Fruit fly (Drosophila melanogaster): Measurements from ENCODE around the gene Grl36a.

The Grl36a gene

DNA sequence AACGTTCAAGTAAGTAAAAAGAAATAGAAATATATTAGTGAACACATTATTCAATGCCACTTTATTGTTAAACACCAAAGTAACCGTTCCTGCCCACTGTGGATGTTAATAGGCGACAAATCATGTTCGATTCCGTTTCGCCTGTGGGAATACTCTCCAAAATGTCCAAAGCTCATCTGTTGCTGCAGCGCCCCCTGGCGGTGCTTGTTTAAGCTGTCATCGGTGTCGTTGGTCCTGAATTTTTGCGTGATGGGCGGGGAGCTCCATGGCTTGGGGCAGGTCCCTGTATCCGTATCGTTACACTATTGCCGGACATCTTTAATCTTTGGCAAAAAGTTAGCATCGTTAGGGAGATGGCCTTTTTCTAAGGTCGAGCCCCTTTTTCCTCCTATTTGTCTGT, 20.0 kb downstream of the Grl36a start:
- TF ChIP-seq Clk (GFP tag; optimal IDR thresholded peaks at IDR 0.05) (no peak), CG7045 (GFP tag; optimal IDR thresholded peaks at IDR 0.05) (no peak), cnc (optimal IDR thresholded peaks at IDR 0.05) (no peak), tj (GFP tag; optimal IDR thresholded peaks at IDR 0.05) (no peak), Crg-1 (GFP tag; optimal IDR thresholded peaks at IDR 0.05) (no peak), pad (GFP tag; optimal IDR thresholded peaks at IDR 0.05) (no peak)

DNA sequence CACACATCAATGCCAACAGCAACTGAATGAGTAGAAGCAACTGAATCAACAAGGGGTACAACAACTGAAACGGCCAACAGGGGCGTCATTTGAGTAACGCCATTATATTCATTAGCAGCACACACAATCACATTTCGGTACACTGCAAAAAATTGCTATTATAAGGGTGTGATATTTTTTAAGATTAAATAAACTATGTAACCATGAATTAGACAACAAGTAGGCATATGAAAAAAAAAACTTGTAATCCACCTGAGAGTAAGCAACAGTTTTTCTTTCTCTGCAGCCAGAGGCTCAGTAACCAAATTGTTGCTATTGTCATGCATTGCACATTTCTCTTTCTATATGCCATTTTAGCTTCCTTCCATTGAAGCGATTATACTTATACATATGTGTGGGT, 22.1 kb downstream of the Grl36a start:
- no peak for TF ChIP-seq Hr96 (GFP tag; optimal IDR thresholded peaks at IDR 0.05)
- no peak for TF ChIP-seq CG11617 (GFP tag; optimal IDR thresholded peaks at IDR 0.05)
- TF ChIP-seq ovo (GFP tag; optimal IDR thresholded peaks at IDR 0.05), result no peak
- TF ChIP-seq CG7045 (GFP tag; optimal IDR thresholded peaks at IDR 0.05), result no peak
- TF ChIP-seq pad (GFP tag; optimal IDR thresholded peaks at IDR 0.05), result no peak
- no peak for TF ChIP-seq CG12768 (GFP tag; optimal IDR thresholded peaks at IDR 0.05)
- no peak for TF ChIP-seq Crg-1 (GFP tag; optimal IDR thresholded peaks at IDR 0.05)
- TF ChIP-seq CG5204 (GFP tag; optimal IDR thresholded peaks at IDR 0.05), result no peak
- TF ChIP-seq cic (GFP tag; optimal IDR thresholded peaks at IDR 0.05), result no peak
- TF ChIP-seq tj (GFP tag; optimal IDR thresholded peaks at IDR 0.05), result no peak
- TF ChIP-seq Clk (GFP tag; optimal IDR thresholded peaks at IDR 0.05), result no peak

dm6 chr2L:17207072-17207471, 25.3 kb downstream of the Grl36a start:
- no peak for TF ChIP-seq kay (GFP tag; ENCODE audit: borderline replicate concordance)

dm6 chr2L:17216847-17217246, 35.1 kb downstream of the Grl36a start:
- TF ChIP-seq toe (GFP tag; optimal IDR thresholded peaks at IDR 0.05), result no peak
- no peak for TF ChIP-seq kay (GFP tag; ENCODE audit: borderline replicate concordance)
- no peak for TF ChIP-seq Crg-1 (GFP tag; optimal IDR thresholded peaks at IDR 0.05)
- no peak for TF ChIP-seq CG11617 (GFP tag; optimal IDR thresholded peaks at IDR 0.05)
- TF ChIP-seq CG5204 (GFP tag; optimal IDR thresholded peaks at IDR 0.05), result no peak
- TF ChIP-seq cnc (optimal IDR thresholded peaks at IDR 0.05), result no peak
- no peak for TF ChIP-seq ovo (GFP tag; optimal IDR thresholded peaks at IDR 0.05)
- TF ChIP-seq pad (GFP tag; optimal IDR thresholded peaks at IDR 0.05), result no peak
- TF ChIP-seq bab1 (GFP tag; optimal IDR thresholded peaks at IDR 0.05), result no peak
- TF ChIP-seq Hr96 (GFP tag; optimal IDR thresholded peaks at IDR 0.05), result no peak
- no peak for TF ChIP-seq tj (GFP tag; optimal IDR thresholded peaks at IDR 0.05)
- TF ChIP-seq CG1620 (GFP tag; optimal IDR thresholded peaks at IDR 0.05), result no peak
- no peak for TF ChIP-seq CG12768 (GFP tag; optimal IDR thresholded peaks at IDR 0.05)

DNA sequence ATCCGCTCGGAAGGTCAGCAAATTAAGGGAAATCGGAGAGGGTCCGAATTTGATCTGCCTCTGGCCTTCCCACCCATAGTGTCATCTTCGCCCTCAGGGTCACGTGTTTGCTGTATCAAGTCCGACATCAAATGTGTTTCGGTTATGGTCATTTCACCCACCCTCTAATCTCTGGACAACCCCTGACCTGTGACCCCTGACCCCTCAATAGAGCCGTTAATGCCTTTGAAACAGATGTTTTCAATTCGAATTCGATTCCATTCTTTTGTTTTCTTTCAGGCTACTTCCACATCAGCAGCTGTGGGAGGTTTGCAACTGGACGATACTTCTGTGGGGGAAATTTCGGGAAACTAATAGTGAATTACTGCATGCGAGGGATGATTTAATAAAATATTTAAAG, 39.7 kb downstream of the Grl36a start:
- TF ChIP-seq CG7101 (tag; optimal IDR thresholded peaks at IDR 0.05) (no peak), Clk (GFP tag; optimal IDR thresholded peaks at IDR 0.05) (no peak), kay (GFP tag; ENCODE audit: borderline replicate concordance) (no peak), CG12768 (GFP tag; optimal IDR thresholded peaks at IDR 0.05) (no peak), ovo (GFP tag; optimal IDR thresholded peaks at IDR 0.05) (no peak)

DNA sequence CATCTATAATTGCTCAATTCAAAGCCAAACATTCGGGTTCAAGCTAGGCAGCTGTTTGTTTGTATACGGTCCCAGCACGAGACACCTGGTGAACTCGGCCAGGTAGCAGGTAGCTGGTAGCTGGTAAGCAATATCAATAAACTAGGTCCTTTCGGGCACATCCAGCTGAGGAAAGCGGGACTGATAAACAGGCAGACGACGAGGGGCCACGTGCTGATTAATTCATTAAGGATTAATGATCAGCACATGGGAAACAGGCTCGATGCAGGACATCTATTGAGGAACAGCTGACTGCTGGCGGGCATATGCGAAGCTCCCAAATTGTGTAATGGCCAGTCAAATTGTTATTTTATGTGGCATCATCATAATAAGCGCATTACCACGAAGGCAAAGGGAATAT, 40.4 kb downstream of the Grl36a start:
- TF ChIP-seq ovo (GFP tag; optimal IDR thresholded peaks at IDR 0.05), result no peak

DNA sequence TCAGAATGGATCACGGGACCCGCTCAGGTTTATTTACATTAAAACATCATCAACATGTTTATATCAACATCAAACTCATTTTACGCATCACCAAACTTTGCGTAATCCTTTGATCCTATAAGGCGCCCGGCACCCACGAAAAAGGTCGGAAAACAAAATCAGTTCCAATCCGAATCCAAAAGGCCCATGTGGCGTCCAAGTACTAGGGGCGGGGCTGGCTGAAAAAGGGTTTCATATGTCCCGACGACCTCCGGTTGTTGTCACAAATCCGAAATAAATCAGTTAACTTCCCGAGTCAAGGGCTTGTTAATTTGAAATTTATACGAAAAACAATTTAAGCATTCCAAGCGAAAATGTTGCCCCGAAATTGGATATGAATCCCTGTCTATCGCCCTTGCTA, 41.8 kb downstream of the Grl36a start:
- TF ChIP-seq cnc (optimal IDR thresholded peaks at IDR 0.05), result no peak
- TF ChIP-seq Clk (GFP tag; optimal IDR thresholded peaks at IDR 0.05), result no peak
- no peak for TF ChIP-seq Hr96 (GFP tag; optimal IDR thresholded peaks at IDR 0.05)
- TF ChIP-seq toe (GFP tag; optimal IDR thresholded peaks at IDR 0.05), result no peak
- no peak for TF ChIP-seq tj (GFP tag; optimal IDR thresholded peaks at IDR 0.05)
- no peak for TF ChIP-seq CG11617 (GFP tag; optimal IDR thresholded peaks at IDR 0.05)

- TF ChIP-seq CG1620 (GFP tag; optimal IDR thresholded peaks at IDR 0.05), result no peak
- no peak for TF ChIP-seq Clk (GFP tag; optimal IDR thresholded peaks at IDR 0.05)
- TF ChIP-seq CG5204 (GFP tag; optimal IDR thresholded peaks at IDR 0.05), result no peak
- TF ChIP-seq kay (GFP tag; ENCODE audit: borderline replicate concordance), result no peak
- TF ChIP-seq ovo (GFP tag; optimal IDR thresholded peaks at IDR 0.05), result no peak
- TF ChIP-seq Mnt (GFP tag; optimal IDR thresholded peaks at IDR 0.05), result no peak
- TF ChIP-seq Hr96 (GFP tag; optimal IDR thresholded peaks at IDR 0.05), result no peak
- TF ChIP-seq bab1 (GFP tag; optimal IDR thresholded peaks at IDR 0.05), result no peak
- TF ChIP-seq toe (GFP tag; optimal IDR thresholded peaks at IDR 0.05), result no peak
- no peak for TF ChIP-seq CG7101 (tag; optimal IDR thresholded peaks at IDR 0.05)
- TF ChIP-seq cnc (optimal IDR thresholded peaks at IDR 0.05), result no peak
- no peak for TF ChIP-seq CG33017 (tag; optimal IDR thresholded peaks at IDR 0.05)
- no peak for TF ChIP-seq CG14711 (tag; optimal IDR thresholded peaks at IDR 0.05)
- no peak for TF ChIP-seq CG11617 (GFP tag; optimal IDR thresholded peaks at IDR 0.05)
- TF ChIP-seq pad (GFP tag; optimal IDR thresholded peaks at IDR 0.05), result no peak
- TF ChIP-seq Crg-1 (GFP tag; optimal IDR thresholded peaks at IDR 0.05), result no peak
These were observed 45.4 kb downstream of the Grl36a start for dm6 chr2L:17227102-17227501.

Data from whole organism, adult.